Worm (Caenorhabditis elegans): ENCODE measurements around the gene gly-4.

Gene gly-4

ce11 chrV:19831588-19831987 lies 63.6 kb downstream of the gly-4 start:
- peak; percentile 25 for TF ChIP-seq elt-2 (tag; optimal IDR thresholded peaks at IDR 0.05)
- TF ChIP-seq C16A3.4 (tag; optimal IDR thresholded peaks at IDR 0.05): no peak

Data from whole organism, L1 larva.